Worm (Caenorhabditis elegans): ENCODE results near the gene lgc-57.

ce11 chrII:10717124-10717523 lies 22.3 kb downstream of the lgc-57 start, which contains the start of gene C09G5.13:
- TF ChIP-seq aly-1 (tag; optimal IDR thresholded peaks at IDR 0.05) (no peak), ama-1 (optimal IDR thresholded peaks at IDR 0.05) (no peak), ets-7 (tag; optimal IDR thresholded peaks at IDR 0.05) (no peak), hmg-4 (GFP tag; optimal IDR thresholded peaks at IDR 0.05) (no peak)
